Fruit fly (Drosophila melanogaster): ENCODE measurements around the gene Cyp6d5.

Gene Cyp6d5

DNA sequence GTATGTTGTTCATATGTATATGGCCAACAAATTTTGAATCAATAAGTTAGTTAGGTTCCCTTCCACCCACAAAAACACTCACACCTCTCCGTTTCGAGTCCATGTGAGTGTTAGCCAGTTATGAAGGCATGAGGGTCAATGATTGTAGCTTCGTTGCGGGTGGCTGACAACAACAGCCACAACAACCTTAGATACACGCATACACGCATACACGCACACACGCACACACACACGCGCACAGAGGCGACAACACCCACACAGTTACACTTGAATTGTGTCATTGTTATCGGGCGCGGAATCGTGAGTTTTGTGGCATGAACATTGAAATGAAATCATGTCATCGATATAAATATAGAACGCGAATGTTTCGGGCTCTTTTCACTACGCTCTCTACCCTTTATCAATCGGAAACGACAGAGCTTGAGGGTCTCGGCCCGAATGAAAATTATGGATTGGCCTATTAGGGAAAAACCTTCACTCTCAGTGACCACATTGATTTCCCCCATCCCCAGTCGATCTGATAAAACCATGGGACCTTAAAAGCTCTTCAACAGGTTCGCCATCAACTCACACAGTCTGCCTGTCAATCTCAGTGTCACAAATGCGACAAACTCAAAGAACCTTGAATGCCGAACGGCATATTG is 9.5 kb upstream of the Cyp6d5 start:
- no peak for TF ChIP-seq dsf (GFP tag; optimal IDR thresholded peaks at IDR 0.05; ENCODE audit: borderline replicate concordance)
- no peak for TF ChIP-seq fru (GFP tag; optimal IDR thresholded peaks at IDR 0.05)
- no peak for TF ChIP-seq Vsx2 (GFP tag; optimal IDR thresholded peaks at IDR 0.05; ENCODE audit: partially characterized antibody)
- TF ChIP-seq sage (GFP tag; optimal IDR thresholded peaks at IDR 0.05), result no peak
- no peak for TF ChIP-seq GATAd (GFP tag; optimal IDR thresholded peaks at IDR 0.05)
- no peak for TF ChIP-seq foxo (GFP tag; optimal IDR thresholded peaks at IDR 0.05)
- no peak for TF ChIP-seq Hr83 (GFP tag; optimal IDR thresholded peaks at IDR 0.05; ENCODE audit: poor library complexity, severe bottlenecking)
- TF ChIP-seq ey (GFP tag; optimal IDR thresholded peaks at IDR 0.05), result no peak
- no peak for TF ChIP-seq Dif (GFP tag; optimal IDR thresholded peaks at IDR 0.05; ENCODE audit: partially characterized antibody)
- TF ChIP-seq sv (GFP tag; optimal IDR thresholded peaks at IDR 0.05), result no peak
- TF ChIP-seq h (GFP tag; optimal IDR thresholded peaks at IDR 0.05), result no peak
- TF ChIP-seq Myc (optimal IDR thresholded peaks at IDR 0.05), result no peak

DNA sequence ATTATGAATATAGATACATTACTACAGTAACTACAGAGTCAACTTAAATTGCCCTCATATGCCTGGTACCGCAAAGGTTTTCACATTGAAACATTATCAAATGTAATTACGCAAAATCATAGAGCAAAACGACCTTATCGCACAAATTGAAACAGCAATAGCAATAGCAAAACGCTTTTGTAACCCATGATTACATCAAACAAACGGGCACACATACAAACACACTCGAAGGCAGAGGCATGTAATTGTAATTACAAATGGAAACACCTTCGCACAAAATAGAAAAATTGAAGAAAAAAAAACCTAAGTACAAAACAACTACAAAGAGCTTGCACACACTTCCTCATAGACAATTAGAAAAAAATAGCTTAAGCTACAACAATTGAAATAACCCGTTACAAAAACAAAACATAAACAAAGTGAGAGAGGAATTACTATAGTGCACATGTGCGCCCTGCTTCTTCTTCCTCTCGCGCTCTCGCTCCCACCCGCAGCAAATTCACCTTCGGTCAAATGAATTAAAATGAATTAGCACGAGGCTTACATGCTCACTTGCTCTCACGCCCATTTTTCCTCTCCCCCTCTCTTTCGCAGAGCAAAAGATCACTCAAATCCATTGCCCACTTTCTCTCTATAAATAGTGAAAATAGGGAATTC is 8.6 kb upstream of the Cyp6d5 start:
- TF ChIP-seq Myc (optimal IDR thresholded peaks at IDR 0.05), result no peak
- no peak for TF ChIP-seq pan (optimal IDR thresholded peaks at IDR 0.05)
- no peak for TF ChIP-seq Hr83 (GFP tag; optimal IDR thresholded peaks at IDR 0.05; ENCODE audit: poor library complexity, severe bottlenecking)
- no peak for TF ChIP-seq jim (GFP tag; optimal IDR thresholded peaks at IDR 0.05)
- TF ChIP-seq dmrt93B (GFP tag; optimal IDR thresholded peaks at IDR 0.05), result no peak
- TF ChIP-seq br (GFP tag; optimal IDR thresholded peaks at IDR 0.05), result no peak
- TF ChIP-seq Hnf4 (GFP tag; optimal IDR thresholded peaks at IDR 0.05), result no peak
- no peak for TF ChIP-seq tai (GFP tag; optimal IDR thresholded peaks at IDR 0.05)
- no peak for TF ChIP-seq Dfd (GFP tag; optimal IDR thresholded peaks at IDR 0.05)
- TF ChIP-seq brk (GFP tag; optimal IDR thresholded peaks at IDR 0.05), result no peak
- no peak for TF ChIP-seq dl (GFP tag; optimal IDR thresholded peaks at IDR 0.05; ENCODE audit: insufficient read depth in 1 of 2, partially characterized antibody in 2 of 2)
- TF ChIP-seq dsf (GFP tag; optimal IDR thresholded peaks at IDR 0.05; ENCODE audit: borderline replicate concordance), result no peak
- TF ChIP-seq Hr78 (GFP tag; optimal IDR thresholded peaks at IDR 0.05), result no peak
- no peak for TF ChIP-seq Vsx2 (GFP tag; optimal IDR thresholded peaks at IDR 0.05; ENCODE audit: partially characterized antibody)
- TF ChIP-seq CG32264 (GFP tag; optimal IDR thresholded peaks at IDR 0.05), result no peak
- TF ChIP-seq ey (GFP tag; optimal IDR thresholded peaks at IDR 0.05), result no peak

DNA sequence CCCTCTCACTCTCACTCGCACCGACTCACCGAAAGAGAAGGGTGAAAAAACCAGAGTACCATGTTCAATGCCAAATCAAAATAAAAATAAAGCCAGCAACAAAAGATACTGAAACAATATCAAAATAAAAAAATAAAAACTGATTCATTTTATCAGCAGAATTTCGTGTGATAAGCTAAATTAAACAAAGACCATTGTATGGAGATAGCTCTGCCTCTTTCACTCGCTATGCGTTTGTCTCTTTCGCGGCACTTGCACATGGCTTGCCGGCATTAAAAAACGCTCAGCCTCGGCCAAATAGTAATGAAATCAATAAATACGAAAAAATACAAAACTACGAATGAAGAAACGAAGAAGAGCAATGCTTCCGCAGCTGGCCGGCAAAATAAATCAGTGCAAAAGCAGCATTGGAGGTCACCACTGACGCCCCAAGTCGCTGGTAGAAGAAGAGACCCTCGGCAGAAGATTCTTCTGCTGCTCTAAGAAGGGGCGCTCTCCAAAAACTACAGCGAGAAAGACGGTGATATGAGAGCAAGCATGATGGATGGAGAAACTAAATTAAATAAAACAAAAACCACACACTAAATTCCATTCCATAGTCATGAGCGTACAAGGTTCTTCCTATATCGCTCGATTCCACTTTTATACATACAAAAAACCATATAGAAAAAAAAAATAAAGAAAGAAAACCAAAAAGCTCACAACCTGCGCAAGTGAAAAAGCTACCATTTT is 4.7 kb upstream of the Cyp6d5 start:
- TF ChIP-seq Dif (GFP tag; optimal IDR thresholded peaks at IDR 0.05; ENCODE audit: partially characterized antibody) (no peak), jim (GFP tag; optimal IDR thresholded peaks at IDR 0.05) (no peak), Sp1 (GFP tag; optimal IDR thresholded peaks at IDR 0.05) (peak; percentile 30), woc (GFP tag; optimal IDR thresholded peaks at IDR 0.05) (no peak), ey (GFP tag; optimal IDR thresholded peaks at IDR 0.05) (no peak), Abd-B (GFP tag; optimal IDR thresholded peaks at IDR 0.05) (no peak), h (GFP tag; optimal IDR thresholded peaks at IDR 0.05) (no peak), GATAd (GFP tag; optimal IDR thresholded peaks at IDR 0.05) (no peak), usp (GFP tag; optimal IDR thresholded peaks at IDR 0.05) (no peak), N (GFP tag; optimal IDR thresholded peaks at IDR 0.05) (no peak), Rel (GFP tag; optimal IDR thresholded peaks at IDR 0.05) (peak; percentile 34), Rel (tag; optimal IDR thresholded peaks at IDR 0.05) (peak; percentile 24), psq (GFP tag; optimal IDR thresholded peaks at IDR 0.05) (no peak), Hnf4 (GFP tag; optimal IDR thresholded peaks at IDR 0.05) (no peak), brk (GFP tag; optimal IDR thresholded peaks at IDR 0.05) (peak; percentile 29)

DNA sequence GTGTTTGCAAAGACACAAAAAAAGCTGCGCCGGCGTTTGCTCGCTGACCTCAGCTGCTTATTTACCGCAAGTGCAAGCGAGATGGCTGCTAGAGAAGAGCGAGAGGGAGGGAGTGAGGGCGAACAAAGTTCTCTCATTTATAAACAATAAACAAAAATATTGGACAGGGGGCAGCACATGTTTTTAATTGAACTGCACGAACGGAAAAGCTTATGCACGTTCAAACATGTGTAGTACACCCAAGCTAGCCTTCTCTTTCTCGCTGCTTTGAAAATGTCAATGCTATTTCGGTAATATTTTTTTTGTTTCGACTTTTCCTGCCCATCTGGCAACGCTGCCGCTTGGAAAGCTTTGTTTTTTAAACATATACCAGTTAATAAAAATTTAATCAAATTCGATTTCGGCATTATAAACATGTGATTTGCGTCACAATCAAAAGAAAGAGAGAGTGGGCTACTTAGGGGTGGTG is 4.1 kb upstream of the Cyp6d5 start:
- TF ChIP-seq Myc (optimal IDR thresholded peaks at IDR 0.05) (no peak), psq (GFP tag; optimal IDR thresholded peaks at IDR 0.05) (peak; percentile 2), N (GFP tag; optimal IDR thresholded peaks at IDR 0.05) (no peak), h (GFP tag; optimal IDR thresholded peaks at IDR 0.05) (peak; percentile 77), CrebA (GFP tag; optimal IDR thresholded peaks at IDR 0.05; ENCODE audit: borderline replicate concordance) (no peak), dl (GFP tag; optimal IDR thresholded peaks at IDR 0.05; ENCODE audit: insufficient read depth in 1 of 2, partially characterized antibody in 2 of 2) (no peak), brk (GFP tag; optimal IDR thresholded peaks at IDR 0.05) (peak; percentile 13), jim (GFP tag; optimal IDR thresholded peaks at IDR 0.05) (peak; percentile 3), Abd-B (GFP tag; optimal IDR thresholded peaks at IDR 0.05) (no peak), CG32264 (GFP tag; optimal IDR thresholded peaks at IDR 0.05) (no peak), HLH106 (tag; optimal IDR thresholded peaks at IDR 0.05) (peak; percentile 51), ey (GFP tag; optimal IDR thresholded peaks at IDR 0.05) (peak; percentile 55), Vsx2 (GFP tag; optimal IDR thresholded peaks at IDR 0.05; ENCODE audit: partially characterized antibody) (no peak), Dif (GFP tag; optimal IDR thresholded peaks at IDR 0.05; ENCODE audit: partially characterized antibody) (no peak), woc (GFP tag; optimal IDR thresholded peaks at IDR 0.05) (peak; percentile 15), Hr83 (GFP tag; optimal IDR thresholded peaks at IDR 0.05; ENCODE audit: poor library complexity, severe bottlenecking) (peak; percentile 29), Hnf4 (GFP tag; optimal IDR thresholded peaks at IDR 0.05) (peak; percentile 74), usp (GFP tag; optimal IDR thresholded peaks at IDR 0.05) (no peak), Hr78 (GFP tag; optimal IDR thresholded peaks at IDR 0.05) (no peak), dmrt93B (GFP tag; optimal IDR thresholded peaks at IDR 0.05) (peak; percentile 21), Mio (GFP tag; optimal IDR thresholded peaks at IDR 0.05) (peak; percentile 14), OdsH (GFP tag; optimal IDR thresholded peaks at IDR 0.05) (peak; percentile 50), Rel (GFP tag; optimal IDR thresholded peaks at IDR 0.05) (no peak), Rel (tag; optimal IDR thresholded peaks at IDR 0.05) (peak; percentile 58), sv (GFP tag; optimal IDR thresholded peaks at IDR 0.05) (peak; percentile 13), lola (GFP tag; optimal IDR thresholded peaks at IDR 0.05) (no peak), br (GFP tag; optimal IDR thresholded peaks at IDR 0.05) (peak; percentile 82), dsf (GFP tag; optimal IDR thresholded peaks at IDR 0.05; ENCODE audit: borderline replicate concordance) (no peak)

Data from whole organism, wandering third instar larva.